Fruit fly (Drosophila melanogaster) whole organism, embryonic: ENCODE measurements around the gene CCHa2.

Source experiments
- Ada2b ChIP-seq: fragments of 200-800 bp; sonication (Bioruptor generic); IDR thresholded peaks from 2 replicates; pipeline ENCODE4 v1.3.6; 2022; ENCODE audit warnings: missing biosample characterization, missing genetic modification characterization
- Atf3 ChIP-seq: fragments of 200-800 bp; sonication (Bioruptor generic); optimal IDR thresholded peaks from 3 replicates; lab custom pipeline; 2016; ENCODE audit warnings: missing biosample characterization, missing genetic modification characterization
- Awh ChIP-seq: fragments of 200-800 bp; sonication (Bioruptor generic); IDR thresholded peaks from 2 replicates; pipeline ENCODE4, ENCODE4 v1.3.6; 2022; ENCODE audit warnings: missing biosample characterization, missing genetic modification characterization
- BEAF-32 ChIP-seq: fragments of 200-800 bp; sonication (Bioruptor generic); optimal IDR thresholded peaks from 3 replicates; lab custom pipeline; 2017; ENCODE audit warnings: missing biosample characterization, missing genetic modification characterization, mild to moderate bottlenecking, moderate library complexity, missing genetic modification reagents
- CG10321 ChIP-seq: fragments of 200-800 bp; sonication (Bioruptor generic); IDR thresholded peaks from 2 replicates; pipeline ENCODE4 v1.3.6; 2022; ENCODE audit warnings: missing biosample characterization, missing genetic modification characterization
- CG10543 ChIP-seq: fragments of 200-800 bp; sonication (Bioruptor generic); optimal IDR thresholded peaks from 3 replicates; lab custom pipeline; 2017; ENCODE audit warnings: missing biosample characterization, mild to moderate bottlenecking, missing genetic modification characterization, moderate library complexity
- CG11093 ChIP-seq: fragments of 200-800 bp; sonication (Bioruptor generic); IDR thresholded peaks from 3 replicates; pipeline ENCODE4 v1.3.6; 2022; ENCODE audit warnings: missing biosample characterization, missing genetic modification characterization
- CG11398 ChIP-seq: fragments of 200-800 bp; sonication (Bioruptor generic); optimal IDR thresholded peaks from 2 replicates; lab custom pipeline; 2016; ENCODE audit warnings: missing biosample characterization, missing genetic modification characterization
- CG11696 ChIP-seq: fragments of 200-800 bp; sonication (Bioruptor generic); IDR thresholded peaks from 2 replicates; pipeline ENCODE4 v1.3.6; 2022; ENCODE audit warnings: missing biosample characterization, missing genetic modification characterization
- CG12104 ChIP-seq: fragments of 200-800 bp; sonication (Bioruptor generic); optimal IDR thresholded peaks from 3 replicates; lab custom pipeline; 2016; ENCODE audit warnings: missing biosample characterization, missing genetic modification characterization
- CG13296 ChIP-seq: fragments of 200-800 bp; sonication (Bioruptor generic); optimal IDR thresholded peaks from 3 replicates; lab custom pipeline; 2018; ENCODE audit warnings: missing biosample characterization, mild to moderate bottlenecking, missing genetic modification characterization
- CG14014 ChIP-seq: fragments of 200-800 bp; sonication (Bioruptor generic); IDR thresholded peaks from 2 replicates; pipeline ENCODE4 v1.3.6; 2022; ENCODE audit warnings: missing biosample characterization, missing genetic modification characterization
- CG14710 ChIP-seq: fragments of 200-800 bp; sonication (Bioruptor generic); optimal IDR thresholded peaks from 3 replicates; lab custom pipeline; 2019; ENCODE audit warnings: missing biosample characterization, mild to moderate bottlenecking, missing genetic modification characterization, moderate library complexity
- CG1832 ChIP-seq: fragments of 200-800 bp; sonication (Bioruptor generic); optimal IDR thresholded peaks from 2 replicates; lab custom pipeline; 2017; ENCODE audit warnings: missing biosample characterization, mild to moderate bottlenecking, missing genetic modification characterization, inconsistent platforms
- CG18476 ChIP-seq: fragments of 200-800 bp; sonication (Bioruptor generic); optimal IDR thresholded peaks from 2 replicates; lab custom pipeline; 2016; ENCODE audit warnings: missing biosample characterization, mild to moderate bottlenecking, missing genetic modification characterization
- CG2875 ChIP-seq: fragments of 200-800 bp; sonication (Bioruptor generic); optimal IDR thresholded peaks from 2 replicates; lab custom pipeline; 2017; ENCODE audit warnings: missing biosample characterization, mild to moderate bottlenecking, missing genetic modification characterization, missing genetic modification reagents
- CG4707 ChIP-seq: fragments of 200-800 bp; sonication (Bioruptor generic); optimal IDR thresholded peaks from 2 replicates; lab custom pipeline; 2018; ENCODE audit warnings: missing biosample characterization, mild to moderate bottlenecking, missing genetic modification characterization, moderate library complexity
- CG6654 ChIP-seq: fragments of 200-800 bp; sonication (Bioruptor generic); optimal IDR thresholded peaks from 2 replicates; lab custom pipeline; 2017; ENCODE audit warnings: missing biosample characterization, mild to moderate bottlenecking, missing genetic modification characterization
- CG7963 ChIP-seq: fragments of 200-800 bp; sonication (Bioruptor generic); IDR thresholded peaks from 3 replicates; pipeline ENCODE4 v1.3.6; 2022; ENCODE audit warnings: missing biosample characterization, missing genetic modification characterization; ENCODE audit not compliant: partially characterized antibody
- CG7987 ChIP-seq: fragments of 200-800 bp; sonication (Bioruptor generic); optimal IDR thresholded peaks from 2 replicates; lab custom pipeline; 2018; ENCODE audit warnings: missing biosample characterization, mild to moderate bottlenecking, missing genetic modification characterization, moderate library complexity
- CG8281 ChIP-seq: fragments of 200-800 bp; sonication (Bioruptor generic); optimal IDR thresholded peaks from 2 replicates; lab custom pipeline; 2018; ENCODE audit warnings: missing biosample characterization, mild to moderate bottlenecking, missing genetic modification characterization, moderate library complexity
- CG8478 ChIP-seq: fragments of >200 bp; optimal IDR thresholded peaks from 2 replicates; lab custom pipeline; 2018
- CG8765 ChIP-seq: fragments of 200-800 bp; sonication (Bioruptor generic); IDR thresholded peaks from 2 replicates; pipeline ENCODE4 v1.3.6; 2022; ENCODE audit warnings: missing biosample characterization, missing genetic modification characterization
- CkIIα-i1 ChIP-seq: fragments of 200-800 bp; sonication (Bioruptor generic); IDR thresholded peaks from 2 replicates; pipeline ENCODE4 v1.3.6; 2022; ENCODE audit warnings: missing biosample characterization, missing genetic modification characterization
- Dbx ChIP-seq: fragments of 200-800 bp; sonication (Bioruptor generic); IDR thresholded peaks from 3 replicates; pipeline ENCODE4 v1.3.6; 2022; ENCODE audit warnings: missing biosample characterization, missing genetic modification characterization
- Dll ChIP-seq: fragments of 200-800 bp; sonication (Bioruptor generic); IDR thresholded peaks from 4 replicates; pipeline ENCODE4 v1.3.6; 2022; ENCODE audit warnings: missing biosample characterization, missing genetic modification characterization; ENCODE audit not compliant: partially characterized antibody
- Ets65A ChIP-seq: fragments of 200-800 bp; sonication (Bioruptor generic); peaks from one replicate; lab custom pipeline; 2016; ENCODE audit warnings: missing biosample characterization, missing genetic modification characterization
- Gsc ChIP-seq: fragments of 200-800 bp; sonication (Bioruptor generic); IDR thresholded peaks from 2 replicates; pipeline ENCODE4 v1.3.6; 2022; ENCODE audit warnings: missing biosample characterization, missing genetic modification characterization
- HLH4C ChIP-seq: fragments of 200-800 bp; sonication (Bioruptor generic); IDR thresholded peaks from 3 replicates; pipeline ENCODE4 v1.3.6; 2022; ENCODE audit warnings: missing biosample characterization, missing genetic modification characterization; ENCODE audit not compliant: partially characterized antibody
- Kr ChIP-seq: fragments of 200-800 bp; sonication (Bioruptor generic); optimal IDR thresholded peaks from 2 replicates; lab custom pipeline; 2017; ENCODE audit warnings: missing biosample characterization, mild to moderate bottlenecking, missing genetic modification characterization
- Lpt ChIP-seq: fragments of >200 bp; optimal IDR thresholded peaks from 2 replicates; lab custom pipeline; 2018; ENCODE audit warnings: missing biosample characterization, missing genetic modification characterization
- Nf-YB ChIP-seq: fragments of 200-800 bp; sonication (Bioruptor generic); optimal IDR thresholded peaks from 3 replicates; lab custom pipeline; 2019; ENCODE audit warnings: missing biosample characterization, mild to moderate bottlenecking, missing genetic modification characterization, moderate library complexity
- Sox102F ChIP-seq: fragments of 200-800 bp; sonication (Bioruptor generic); optimal IDR thresholded peaks from 2 replicates; lab custom pipeline; 2018; ENCODE audit warnings: missing biosample characterization, mild to moderate bottlenecking, missing genetic modification characterization, moderate library complexity
- Taf1 ChIP-seq: fragments of 200-800 bp; sonication (Bioruptor generic); IDR thresholded peaks from 2 replicates; pipeline ENCODE4 v1.3.6; 2022; ENCODE audit warnings: missing biosample characterization, missing genetic modification characterization
- Usf ChIP-seq: fragments of 200-800 bp; sonication (Bioruptor generic); optimal IDR thresholded peaks from 2 replicates; lab custom pipeline; 2017; ENCODE audit warnings: missing genotype, missing biosample characterization, missing genetic modification characterization
- Xrp1 ChIP-seq: fragments of 200-800 bp; sonication (Bioruptor generic); IDR thresholded peaks from 2 replicates; pipeline ENCODE4 v1.3.6; 2022; ENCODE audit warnings: missing biosample characterization, missing genetic modification characterization
- ara ChIP-seq: fragments of 200-800 bp; sonication (Bioruptor generic); IDR thresholded peaks from 2 replicates; pipeline ENCODE4 v1.3.6; 2022; ENCODE audit warnings: missing biosample characterization, missing genetic modification characterization
- chn ChIP-seq: fragments of 200-800 bp; sonication (Bioruptor generic); optimal IDR thresholded peaks from 2 replicates; lab custom pipeline; 2016; ENCODE audit warnings: missing biosample characterization, missing genetic modification characterization
- ci ChIP-seq: fragments of 200-800 bp; sonication (Bioruptor generic); IDR thresholded peaks from 3 replicates; pipeline ENCODE4 v1.3.6; 2022; ENCODE audit warnings: missing biosample characterization, missing genetic modification characterization
- crc ChIP-seq: fragments of 200-800 bp; sonication (Bioruptor generic); optimal IDR thresholded peaks from 2 replicates; lab custom pipeline; 2016; ENCODE audit warnings: missing biosample characterization, missing genetic modification characterization
- disco-r ChIP-seq: fragments of 200-800 bp; sonication (Bioruptor generic); optimal IDR thresholded peaks from 2 replicates; lab custom pipeline; 2016; ENCODE audit warnings: missing biosample characterization, missing genetic modification characterization
- dysf ChIP-seq: fragments of 200-800 bp; sonication (Bioruptor generic); IDR thresholded peaks from 3 replicates; pipeline ENCODE4 v1.3.6; 2022; ENCODE audit warnings: missing biosample characterization, missing genetic modification characterization
- ems ChIP-seq: fragments of 200-800 bp; sonication (Bioruptor generic); optimal IDR thresholded peaks from 3 replicates; lab custom pipeline; 2016; ENCODE audit warnings: missing biosample characterization, missing genetic modification characterization
- fd96Cb ChIP-seq: fragments of 200-800 bp; sonication (Bioruptor generic); optimal IDR thresholded peaks from 2 replicates; lab custom pipeline; 2018; ENCODE audit warnings: missing biosample characterization, mild to moderate bottlenecking, missing genetic modification characterization, moderate library complexity
- gcm2 ChIP-seq: fragments of 200-800 bp; sonication (Bioruptor generic); optimal IDR thresholded peaks from 2 replicates; lab custom pipeline; 2016; ENCODE audit warnings: missing biosample characterization, missing genetic modification characterization
- maf-S ChIP-seq: fragments of 200-800 bp; sonication (Bioruptor generic); optimal IDR thresholded peaks from 2 replicates; lab custom pipeline; 2016; ENCODE audit warnings: missing biosample characterization, missing genetic modification characterization
- odd ChIP-seq: fragments of 200-800 bp; sonication (Bioruptor generic); optimal IDR thresholded peaks from 2 replicates; lab custom pipeline; 2017; ENCODE audit warnings: missing biosample characterization, mild to moderate bottlenecking, missing genetic modification characterization
- pb ChIP-seq: fragments of 200-800 bp; sonication (Bioruptor generic); optimal IDR thresholded peaks from 3 replicates; lab custom pipeline; 2016; ENCODE audit warnings: missing biosample characterization, missing genetic modification characterization
- pnt ChIP-seq: fragments of 200-800 bp; sonication (Bioruptor generic); optimal IDR thresholded peaks from 3 replicates; lab custom pipeline; 2016; ENCODE audit warnings: missing biosample characterization, missing genetic modification characterization
- sc ChIP-seq, 3 experiments: fragments of >200 bp in 2 of 3; fragments of 200-800 bp in 1 of 3; sonication (Bioruptor generic) in 1 of 3; optimal IDR thresholded peaks; 2 replicates in 2 of 3; 3 replicates in 1 of 3; lab custom pipeline; 2017; ENCODE audit warnings: mild to moderate bottlenecking in 1 of 3, missing biosample characterization in 1 of 3, missing genetic modification characterization in 1 of 3, missing genetic modification reagents in 1 of 3
- sob ChIP-seq: fragments of 200-800 bp; sonication (Bioruptor generic); IDR thresholded peaks from 2 replicates; pipeline ENCODE4 v1.3.6; 2022; ENCODE audit warnings: missing biosample characterization, missing genetic modification characterization
- usp ChIP-seq: fragments of >200 bp; optimal IDR thresholded peaks from 2 replicates; lab custom pipeline; 2017; ENCODE audit warnings: missing biosample characterization, missing genetic modification characterization

The CCHa2 gene

dm6 chr3R:13433623-13434022 lies 38.6 kb upstream of the CCHa2 start (continued):
- TF ChIP-seq pnt (GFP tag; lab: Kevin White, UChicago) (no peak), Lpt (no peak), Sox102F (peak; percentile 93), CkIIα-i1 (GFP tag; lab: Robert Waterston, UW) (no peak), CG7987 (no peak), CG6654 (GFP tag; lab: Kevin White, UChicago) (peak; percentile 2), disco-r (GFP tag; lab: Kevin White, UChicago) (no peak), CG1832 (GFP tag; lab: Kevin White, UChicago) (no peak), CG14710 (tag; lab: Kevin White, UChicago) (peak; percentile 77), Dll (no peak), Awh (GFP tag; lab: Robert Waterston, UW) (peak; percentile 69), CG10321 (GFP tag; lab: Robert Waterston, UW) (peak; percentile 62; the same call in 1 of the 2 replicates), CG8281 (tag; lab: Kevin White, UChicago) (peak; percentile 60), chn (GFP tag; lab: Kevin White, UChicago) (peak; percentile 45), CG11696 (GFP tag; lab: Robert Waterston, UW) (peak; percentile 75), CG13296 (peak; percentile 88), Ada2b (GFP tag; lab: Robert Waterston, UW) (peak; percentile 61), sc (optimal IDR thresholded peaks at IDR 0.05; lab: Kevin White, UChicago) (no peak), sc (GFP tag; optimal IDR thresholded peaks at IDR 0.05; lab: Kevin White, UChicago) (peak; percentile 64), CG11093 (GFP tag; lab: Robert Waterston, UW) (no peak), Kr (GFP tag; lab: Kevin White, UChicago) (no peak), CG8478 (no peak), CG12104 (peak; percentile 58), Dbx (GFP tag; lab: Robert Waterston, UW) (no peak), dysf (GFP tag; lab: Robert Waterston, UW) (peak; percentile 86), maf-S (GFP tag; lab: Kevin White, UChicago) (peak; percentile 43), pb (GFP tag; lab: Kevin White, UChicago) (no peak), CG2875 (GFP tag; lab: Kevin White, UChicago) (peak; percentile 74), Atf3 (no peak), sob (peak; percentile 63), BEAF-32 (no peak), Taf1 (peak; percentile 40), CG8765 (GFP tag; lab: Robert Waterston, UW) (no peak), Xrp1 (peak; percentile 84), Gsc (no peak), CG14014 (GFP tag; lab: Robert Waterston, UW) (peak; percentile 86), Usf (GFP tag; lab: Kevin White, UChicago) (peak; percentile 45), odd (peak; percentile 87), CG10543 (GFP tag; lab: Kevin White, UChicago) (peak; percentile 15), ems (GFP tag; lab: Kevin White, UChicago) (no peak), gcm2 (no peak), CG4707 (peak; percentile 79), CG7963 (GFP tag; lab: Robert Waterston, UW) (no peak), crc (peak; percentile 45), ci (GFP tag; lab: Robert Waterston, UW) (peak; percentile 91), CG18476 (GFP tag; lab: Kevin White, UChicago) (no peak), fd96Cb (tag; lab: Kevin White, UChicago) (peak; percentile 53), Nf-YB (peak; percentile 81), CG11398 (no peak), HLH4C (GFP tag; lab: Robert Waterston, UW) (no peak), ara (peak; percentile 71), Ets65A (GFP tag; lab: Kevin White, UChicago) (peak; percentile 72), usp (GFP tag; lab: Kevin White, UChicago) (no peak)
